Fruit fly (Drosophila melanogaster): ENCODE results near the gene osa.
A peak's percentile ranks its signal among the peaks of the same experiment; 100 is the strongest.

Gene osa

dm6 chr3R:17670857-17671336 is 47.3 kb downstream of the osa start, which contains the start of the genes CG7523 and Mps1:
Gene CG7523, minus strand, starts transcription at chr3R:17670895.
Gene Mps1, plus strand, starts transcription at chr3R:17671271.
- TF ChIP-seq CG10631 (GFP tag; optimal IDR thresholded peaks at IDR 0.05) (no peak), dsx (GFP tag; optimal IDR thresholded peaks at IDR 0.05; ENCODE audit: poor library complexity, severe bottlenecking) (peak; percentile 16), fkh (GFP tag; optimal IDR thresholded peaks at IDR 0.05) (peak; percentile 100), Sox14 (GFP tag; optimal IDR thresholded peaks at IDR 0.05) (peak; percentile 90)

- TF ChIP-seq Gug (GFP tag; IDR thresholded peaks at IDR 0.05) = no peak
- no peak for TF ChIP-seq CG1621 (tag; optimal IDR thresholded peaks at IDR 0.05)
- peak; percentile 97 for TF ChIP-seq svp (GFP tag)
- no peak for TF ChIP-seq CG7368 (GFP tag; optimal IDR thresholded peaks at IDR 0.05)
- TF ChIP-seq spab (GFP tag; optimal IDR thresholded peaks at IDR 0.05) = no peak
- TF ChIP-seq Sox15 (GFP tag; optimal IDR thresholded peaks at IDR 0.05) = no peak
- TF ChIP-seq Lpt (GFP tag; optimal IDR thresholded peaks at IDR 0.05) = no peak
These were observed 47.8 kb downstream of the osa start for dm6 chr3R:17670202-17670856.

dm6 chr3R:17667987-17668386 is 50.2 kb downstream of the osa start:
- TF ChIP-seq fd59A (GFP tag; optimal IDR thresholded peaks at IDR 0.05) (no peak), CG3032 (tag; optimal IDR thresholded peaks at IDR 0.05) (no peak), CG16779 (tag; optimal IDR thresholded peaks at IDR 0.05) (no peak), Blimp-1 (GFP tag; optimal IDR thresholded peaks at IDR 0.05) (no peak), dac (GFP tag; optimal IDR thresholded peaks at IDR 0.05) (no peak), CG3919 (GFP tag; optimal IDR thresholded peaks at IDR 0.05) (no peak), acj6 (GFP tag; optimal IDR thresholded peaks at IDR 0.05) (no peak), CG4318 (GFP tag; optimal IDR thresholded peaks at IDR 0.05) (no peak), svp (GFP tag) (no peak), topi (GFP tag; optimal IDR thresholded peaks at IDR 0.05) (no peak), CG6163 (GFP tag; IDR thresholded peaks at IDR 0.05) (no peak), fkh (GFP tag; optimal IDR thresholded peaks at IDR 0.05) (no peak), fd85E (GFP tag; optimal IDR thresholded peaks at IDR 0.05) (no peak)

DNA sequence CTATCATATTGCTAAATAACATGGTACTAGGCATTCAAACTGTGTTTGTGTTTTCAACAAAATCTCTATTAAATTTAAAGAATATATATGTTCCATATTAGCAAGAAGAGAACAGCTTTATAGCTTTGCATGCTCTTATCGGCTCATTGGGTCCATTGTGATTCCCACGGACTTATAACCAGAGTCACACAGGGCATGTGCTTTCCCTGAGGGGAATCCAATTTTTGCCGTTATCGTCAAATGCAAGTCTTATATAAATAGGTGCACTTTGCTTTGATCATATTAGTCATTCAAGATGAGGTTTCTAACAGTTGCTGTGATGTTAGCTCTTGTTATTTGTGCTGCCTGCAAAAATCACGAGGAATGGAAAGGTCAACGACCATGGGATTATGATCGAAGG is 50.9 kb downstream of the osa start, which contains the start of gene CG45045:
TSS of gene CG45045 (plus strand) at position 294 of the 400 bp plus-strand sequence.
- TF ChIP-seq CG11762 (GFP tag; optimal IDR thresholded peaks at IDR 0.05; ENCODE audit: insufficient read depth) (no peak), svp (GFP tag) (peak; percentile 92)

- no peak for TF ChIP-seq CG8319 (GFP tag; optimal IDR thresholded peaks at IDR 0.05)
- TF ChIP-seq fd85E (GFP tag; optimal IDR thresholded peaks at IDR 0.05) = no peak
- TF ChIP-seq Met (GFP tag; optimal IDR thresholded peaks at IDR 0.05) = no peak
These were observed 51.4 kb downstream of the osa start for dm6 chr3R:17666797-17667156.

DNA sequence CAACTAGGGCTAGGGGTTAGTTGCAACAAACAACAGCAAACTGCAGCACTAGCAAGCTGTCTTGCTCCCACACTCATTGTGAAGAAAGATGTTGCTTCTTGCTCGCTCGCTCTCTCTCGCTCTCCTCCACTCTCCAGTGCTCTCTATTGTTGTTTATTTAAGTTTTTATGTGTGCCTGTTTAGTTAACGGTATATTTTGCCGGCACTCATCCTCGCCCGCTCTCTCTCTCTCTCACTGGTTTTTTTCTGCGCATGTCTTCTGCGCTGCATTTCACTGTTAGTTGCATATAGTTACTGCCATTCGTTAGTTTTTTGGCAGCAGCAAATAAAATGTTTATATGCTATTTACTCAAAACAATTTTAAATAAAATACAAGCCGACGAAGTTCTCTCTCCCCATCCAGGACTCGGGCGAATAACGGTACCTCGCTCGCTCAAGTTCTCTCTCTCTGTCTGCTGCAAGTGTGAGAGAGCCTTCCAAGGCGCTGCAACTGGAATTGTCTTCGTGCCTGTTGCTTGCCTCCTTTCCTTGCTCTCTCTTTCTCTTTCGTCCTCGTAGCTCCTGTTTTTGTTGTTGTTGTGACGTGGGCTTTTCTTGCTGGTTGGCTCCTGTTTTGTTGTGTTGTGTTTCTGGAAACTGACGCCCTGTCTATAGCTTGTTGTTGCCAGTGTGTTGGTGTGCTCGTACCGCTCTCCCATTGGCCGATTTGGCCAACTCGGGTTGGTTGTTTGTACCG is 51.9 kb downstream of the osa start:
- TF ChIP-seq fd85E (GFP tag; optimal IDR thresholded peaks at IDR 0.05) = no peak
- no peak for TF ChIP-seq CG34406 (GFP tag; optimal IDR thresholded peaks at IDR 0.05)
- TF ChIP-seq ss (GFP tag; optimal IDR thresholded peaks at IDR 0.05) = no peak
- no peak for TF ChIP-seq Eip93F (GFP tag; optimal IDR thresholded peaks at IDR 0.05)
- TF ChIP-seq esn (GFP tag; optimal IDR thresholded peaks at IDR 0.05) = no peak
- TF ChIP-seq CG11294 (GFP tag; IDR thresholded peaks at IDR 0.05) = no peak
- TF ChIP-seq Sox102F (GFP tag; optimal IDR thresholded peaks at IDR 0.05) = no peak
- no peak for TF ChIP-seq CG7368 (GFP tag; optimal IDR thresholded peaks at IDR 0.05)
- no peak for TF ChIP-seq vri (GFP tag; optimal IDR thresholded peaks at IDR 0.05)
- TF ChIP-seq svp (GFP tag) = no peak
- TF ChIP-seq topi (GFP tag; optimal IDR thresholded peaks at IDR 0.05) = no peak
- TF ChIP-seq CG6808 (GFP tag; optimal IDR thresholded peaks at IDR 0.05) = no peak
- no peak for TF ChIP-seq CG8632 (GFP tag; optimal IDR thresholded peaks at IDR 0.05)
- no peak for TF ChIP-seq pdm3 (GFP tag; optimal IDR thresholded peaks at IDR 0.05)
- no peak for TF ChIP-seq spab (GFP tag; optimal IDR thresholded peaks at IDR 0.05)
- no peak for TF ChIP-seq CG31627 (GFP tag; optimal IDR thresholded peaks at IDR 0.05)
